Worm (Caenorhabditis elegans) whole organism, L2 larva: ENCODE results near the gene B0495.7.
A peak's percentile ranks its signal among the peaks of the same experiment; 100 is the strongest.

Source experiments
- C34F6.9 ChIP-seq: fragments of 150-350 bp; optimal IDR thresholded peaks from 2 replicates; lab custom pipeline; 2014; ENCODE audit warnings: missing biosample characterization, missing genetic modification characterization
- F13H6.1 ChIP-seq: sonication (generic microtip); optimal IDR thresholded peaks from 2 replicates; lab custom pipeline; 2016; ENCODE audit warnings: missing genetic modification characterization, missing compliant biosample characterization
- R02D3.7 ChIP-seq: fragments of 150-350 bp; optimal IDR thresholded peaks from 2 replicates; lab custom pipeline; 2014; ENCODE audit warnings: missing biosample characterization, missing genetic modification characterization
- Y55F3AM.14 ChIP-seq: fragments of 200-800 bp; sonication (Bioruptor generic); optimal IDR thresholded peaks from 2 replicates; lab custom pipeline; 2018; ENCODE audit warnings: mild to moderate bottlenecking, missing genetic modification characterization, missing compliant biosample characterization
- ZK546.5 ChIP-seq: sonication (generic microtip); optimal IDR thresholded peaks from 2 replicates; lab custom pipeline; 2017; ENCODE audit warnings: missing biosample characterization, missing genetic modification characterization
- alr-1 ChIP-seq: fragments of 150-350 bp; optimal IDR thresholded peaks from 2 replicates; lab custom pipeline; 2014; ENCODE audit warnings: missing biosample characterization, missing genetic modification characterization
- aly-2 ChIP-seq: fragments of 150-350 bp; optimal IDR thresholded peaks from 2 replicates; lab custom pipeline; 2014; ENCODE audit warnings: missing biosample characterization, missing genetic modification characterization
- ama-1 ChIP-seq: fragments of 150-350 bp; optimal IDR thresholded peaks from 2 replicates; lab custom pipeline; 2018; ENCODE audit warnings: inconsistent platforms
- blmp-1 ChIP-seq: sonication (generic microtip); optimal IDR thresholded peaks from 2 replicates; lab custom pipeline; 2017; ENCODE audit warnings: missing genetic modification characterization, mild to moderate bottlenecking, missing compliant biosample characterization, antibody characterized with exemption, moderate library complexity; ENCODE audit not compliant: insufficient read depth
- ceh-16 ChIP-seq: fragments of 150-350 bp; optimal IDR thresholded peaks from 2 replicates; lab custom pipeline; 2014; ENCODE audit warnings: missing biosample characterization, missing genetic modification characterization
- crh-2 ChIP-seq: sonication (generic microtip); optimal IDR thresholded peaks from 2 replicates; lab custom pipeline; 2017; ENCODE audit warnings: missing biosample characterization, missing genetic modification characterization
- dmd-4 ChIP-seq: sonication (generic microtip); optimal IDR thresholded peaks from 2 replicates; lab custom pipeline; 2017; ENCODE audit warnings: missing biosample characterization, missing genetic modification characterization
- egl-27 ChIP-seq: sonication (generic microtip); optimal IDR thresholded peaks from 3 replicates; lab custom pipeline; 2017; ENCODE audit warnings: missing biosample characterization, missing genetic modification reagents, missing genetic modification characterization
- elt-1 ChIP-seq: fragments of 150-350 bp; optimal IDR thresholded peaks from 2 replicates; lab custom pipeline; 2014; ENCODE audit warnings: missing biosample characterization, missing genetic modification characterization
- elt-3 ChIP-seq: sonication (generic microtip); optimal IDR thresholded peaks from 2 replicates; lab custom pipeline; 2017; ENCODE audit warnings: missing biosample characterization, missing genetic modification characterization
- fos-1 ChIP-seq: fragments of 150-350 bp; optimal IDR thresholded peaks from 2 replicates; lab custom pipeline; 2014; ENCODE audit warnings: missing biosample characterization, missing genetic modification characterization
- lin-11 ChIP-seq: fragments of 150-350 bp; sonication (generic microtip); optimal IDR thresholded peaks from 2 replicates; lab custom pipeline; 2014; ENCODE audit warnings: missing biosample characterization, missing genetic modification characterization, inconsistent platforms, mixed read lengths
- lin-13 ChIP-seq: fragments of 150-350 bp; optimal IDR thresholded peaks from 2 replicates; lab custom pipeline; 2014; ENCODE audit warnings: missing biosample characterization, missing genetic modification reagents, missing genetic modification characterization
- lin-39 ChIP-seq: fragments of 150-350 bp; optimal IDR thresholded peaks from 2 replicates; lab custom pipeline; 2014; ENCODE audit warnings: missing biosample characterization, missing genetic modification reagents, missing genetic modification characterization
- lsy-2 ChIP-seq, 2 experiments: fragments of 150-350 bp in 1 of 2; sonication (generic microtip) in 1 of 2; optimal IDR thresholded peaks; 2 replicates each; lab custom pipeline; 2014 to 2017; ENCODE audit warnings: missing biosample characterization in 2 of 2, missing genetic modification characterization in 2 of 2
- mab-5 ChIP-seq: fragments of 150-350 bp; optimal IDR thresholded peaks from 2 replicates; lab custom pipeline; 2014; ENCODE audit warnings: missing biosample characterization, missing genetic modification characterization
- nhr-10 ChIP-seq: sonication (generic microtip); optimal IDR thresholded peaks from 2 replicates; lab custom pipeline; 2017; ENCODE audit warnings: missing biosample characterization, missing genetic modification characterization
- nhr-11 ChIP-seq: fragments of 150-350 bp; optimal IDR thresholded peaks from 2 replicates; lab custom pipeline; 2014; ENCODE audit warnings: missing biosample characterization, missing genetic modification characterization
- nhr-12 ChIP-seq: fragments of 150-350 bp; optimal IDR thresholded peaks from 2 replicates; lab custom pipeline; 2014; ENCODE audit warnings: missing biosample characterization, missing genetic modification characterization
- nhr-129 ChIP-seq: fragments of 150-350 bp; optimal IDR thresholded peaks from 2 replicates; lab custom pipeline; 2014; ENCODE audit warnings: missing biosample characterization, missing genetic modification characterization
- nhr-21 ChIP-seq: fragments of 150-350 bp; optimal IDR thresholded peaks from 2 replicates; lab custom pipeline; 2014; ENCODE audit warnings: missing biosample characterization, missing genetic modification characterization
- nhr-23 ChIP-seq: fragments of 150-350 bp; optimal IDR thresholded peaks from 2 replicates; lab custom pipeline; 2014; ENCODE audit warnings: missing biosample characterization, missing genetic modification reagents, missing genetic modification characterization
- nhr-25 ChIP-seq: fragments of 150-350 bp; sonication (generic microtip); optimal IDR thresholded peaks from 3 replicates; lab custom pipeline; 2014; ENCODE audit warnings: missing biosample characterization, missing genetic modification characterization
- nhr-6 ChIP-seq: fragments of 150-350 bp; optimal IDR thresholded peaks from 2 replicates; lab custom pipeline; 2014; ENCODE audit warnings: missing biosample characterization, missing genetic modification characterization
- nhr-77 ChIP-seq: fragments of 150-350 bp; optimal IDR thresholded peaks from 2 replicates; lab custom pipeline; 2014; ENCODE audit warnings: missing biosample characterization, missing genetic modification characterization
- peb-1 ChIP-seq: fragments of 150-350 bp; optimal IDR thresholded peaks from 2 replicates; lab custom pipeline; 2014; ENCODE audit warnings: missing biosample characterization, missing genetic modification characterization
- sem-4 ChIP-seq: fragments of 150-350 bp; optimal IDR thresholded peaks from 2 replicates; lab custom pipeline; 2014; ENCODE audit warnings: missing biosample characterization, missing genetic modification reagents, missing genetic modification characterization
- skn-1 ChIP-seq: sonication (generic microtip); optimal IDR thresholded peaks from 2 replicates; lab custom pipeline; 2017; ENCODE audit warnings: missing biosample characterization, missing genetic modification characterization
- sma-3 ChIP-seq: sonication (generic microtip); optimal IDR thresholded peaks from 2 replicates; lab custom pipeline; 2016; ENCODE audit warnings: missing genetic modification reagents, missing genetic modification characterization, missing compliant biosample characterization
- sma-9 ChIP-seq, 2 experiments: fragments of 150-350 bp in 1 of 2; sonication (generic microtip) in 1 of 2; optimal IDR thresholded peaks; 2 replicates each; lab custom pipeline; 2014 to 2016; ENCODE audit warnings: missing genetic modification characterization in 2 of 2, mild to moderate bottlenecking in 1 of 2, missing biosample characterization in 1 of 2, missing compliant biosample characterization in 1 of 2, missing genetic modification reagents in 1 of 2, moderate library complexity in 1 of 2
- snpc-4 ChIP-seq: fragments of 150-350 bp; optimal IDR thresholded peaks from 2 replicates; lab custom pipeline; 2014; ENCODE audit warnings: missing biosample characterization, missing genetic modification characterization
- unc-39 ChIP-seq: fragments of 150-350 bp; optimal IDR thresholded peaks from 2 replicates; lab custom pipeline; 2014; ENCODE audit warnings: missing biosample characterization, missing genetic modification characterization
- unc-55 ChIP-seq: fragments of 150-350 bp; sonication (generic microtip); optimal IDR thresholded peaks from 3 replicates; lab custom pipeline; 2014; ENCODE audit warnings: missing biosample characterization, missing genetic modification reagents, missing genetic modification characterization
- unc-62 ChIP-seq: fragments of 150-350 bp; optimal IDR thresholded peaks from 2 replicates; lab custom pipeline; 2014; ENCODE audit warnings: missing biosample characterization, missing genetic modification reagents, missing genetic modification characterization
- zag-1 ChIP-seq: fragments of 150-350 bp; optimal IDR thresholded peaks from 2 replicates; lab custom pipeline; 2014; ENCODE audit warnings: missing biosample characterization, missing genetic modification characterization
- ztf-1 ChIP-seq: fragments of 200-800 bp; sonication (Bioruptor generic); conservative IDR thresholded peaks from 2 replicates; pipeline ENCODE4 v1.3.6; 2022; ENCODE audit warnings: missing genetic modification characterization, missing compliant biosample characterization
- ztf-11 ChIP-seq: sonication (generic microtip); optimal IDR thresholded peaks from 2 replicates; lab custom pipeline; 2017; ENCODE audit warnings: missing biosample characterization, missing genetic modification characterization
- ztf-4 ChIP-seq: fragments of 150-350 bp; optimal IDR thresholded peaks from 2 replicates; lab custom pipeline; 2014; ENCODE audit warnings: missing biosample characterization, missing genetic modification characterization

The B0495.7 gene

ce11 chrII:7714614-7715186 lies 9.7 kb upstream of the B0495.7 start:
- peak in 1 of 2 experiments; percentile 49 for TF ChIP-seq lsy-2 (tag; optimal IDR thresholded peaks at IDR 0.05; lab: Kevin White, UChicago)
- TF ChIP-seq ztf-1 (GFP tag; lab: Robert Waterston, UW), result no peak
- TF ChIP-seq nhr-129 (tag; lab: Kevin White, UChicago), result peak; percentile 29
- TF ChIP-seq nhr-77 (tag; lab: Kevin White, UChicago), result no peak
- no peak for TF ChIP-seq peb-1 (tag; lab: Kevin White, UChicago)
- no peak for TF ChIP-seq lin-13 (GFP tag; lab: Kevin White, UChicago)
- no peak for TF ChIP-seq elt-1 (tag; lab: Kevin White, UChicago)
- TF ChIP-seq sma-9 (GFP tag; optimal IDR thresholded peaks at IDR 0.05; lab: Kevin White, UChicago), result peak; percentile 57
- TF ChIP-seq sma-9 (tag; optimal IDR thresholded peaks at IDR 0.05; lab: Kevin White, UChicago), result no peak
- peak; percentile 91 for TF ChIP-seq crh-2
- no peak for TF ChIP-seq ceh-16
- TF ChIP-seq unc-55, result peak; percentile 27
- peak; percentile 76 for TF ChIP-seq C34F6.9 (tag; lab: Kevin White, UChicago)
- TF ChIP-seq nhr-12 (tag; lab: Kevin White, UChicago), result no peak

- TF ChIP-seq lin-11 (tag; lab: Kevin White, UChicago) (no peak), nhr-10 (tag; lab: Kevin White, UChicago) (no peak), nhr-6 (no peak), dmd-4 (tag; lab: Kevin White, UChicago) (no peak), nhr-21 (tag; lab: Kevin White, UChicago) (no peak), lin-13 (GFP tag; lab: Kevin White, UChicago) (no peak), blmp-1 (tag; lab: Kevin White, UChicago) (no peak), nhr-11 (tag; lab: Kevin White, UChicago) (no peak)
These were observed 4.3 kb upstream of the B0495.7 start, which contains the start of gene sre-1 for ce11 chrII:7709301-7709754. TSS of gene sre-1 (plus strand) at chrII:7709704.

ce11 chrII:7708540-7708939 lies 3.5 kb upstream of the B0495.7 start, which contains the start of gene B0495.9:
TSS of gene B0495.9 (minus strand) at chrII:7708710.
- TF ChIP-seq unc-39 (tag; lab: Kevin White, UChicago) (no peak), lsy-2 (tag; optimal IDR thresholded peaks at IDR 0.05; lab: Kevin White, UChicago) (peak; percentile 13 to 65), R02D3.7 (tag; lab: Kevin White, UChicago) (no peak), nhr-10 (tag; lab: Kevin White, UChicago) (no peak), nhr-25 (tag; lab: Kevin White, UChicago) (no peak), snpc-4 (tag; lab: Kevin White, UChicago) (no peak), lin-13 (GFP tag; lab: Kevin White, UChicago) (no peak), zag-1 (tag; lab: Kevin White, UChicago) (no peak), unc-55 (peak; percentile 68), ceh-16 (no peak), nhr-23 (tag; lab: Kevin White, UChicago) (no peak), lin-39 (tag; lab: Kevin White, UChicago) (no peak), skn-1 (tag; lab: Kevin White, UChicago) (no peak), unc-62 (GFP tag; lab: Kevin White, UChicago) (no peak), peb-1 (tag; lab: Kevin White, UChicago) (no peak), ztf-11 (no peak), elt-3 (tag; lab: Kevin White, UChicago) (no peak), blmp-1 (tag; lab: Kevin White, UChicago) (no peak), ama-1 (no peak), Y55F3AM.14 (no peak), sma-3 (GFP tag; lab: Kevin White, UChicago) (no peak), crh-2 (no peak), fos-1 (no peak), nhr-12 (tag; lab: Kevin White, UChicago) (no peak), egl-27 (peak; percentile 19), ZK546.5 (no peak), nhr-129 (tag; lab: Kevin White, UChicago) (peak; percentile 63), aly-2 (tag; lab: Kevin White, UChicago) (no peak), nhr-77 (tag; lab: Kevin White, UChicago) (no peak), lin-11 (tag; lab: Kevin White, UChicago) (peak; percentile 31), sem-4 (tag; lab: Kevin White, UChicago) (peak; percentile 7), nhr-11 (tag; lab: Kevin White, UChicago) (peak; percentile 33), nhr-6 (no peak), C34F6.9 (tag; lab: Kevin White, UChicago) (peak; percentile 44), ztf-4 (no peak), mab-5 (tag; lab: Kevin White, UChicago) (no peak), alr-1 (tag; lab: Kevin White, UChicago) (no peak), F13H6.1 (tag; lab: Kevin White, UChicago) (peak; percentile 51), sma-9 (GFP tag; optimal IDR thresholded peaks at IDR 0.05; lab: Kevin White, UChicago) (peak; percentile 14), sma-9 (tag; optimal IDR thresholded peaks at IDR 0.05; lab: Kevin White, UChicago) (no peak)
